Worm (Caenorhabditis elegans) whole organism, L3 larva: ENCODE results near the gene Y48A6B.14.

Source experiments
- R02D3.7 ChIP-seq: fragments of 150-350 bp; optimal IDR thresholded peaks from 2 replicates; lab custom pipeline; 2014; ENCODE audit warnings: missing biosample characterization, missing genetic modification characterization
- ZK546.5 ChIP-seq: sonication (generic microtip); optimal IDR thresholded peaks from 2 replicates; lab custom pipeline; 2017; ENCODE audit warnings: missing biosample characterization, missing genetic modification characterization
- aly-2 ChIP-seq: fragments of 150-350 bp; optimal IDR thresholded peaks from 2 replicates; lab custom pipeline; 2014; ENCODE audit warnings: missing biosample characterization, missing genetic modification characterization
- ama-1 ChIP-seq: fragments of 150-350 bp; optimal IDR thresholded peaks from 2 replicates; lab custom pipeline; 2018
- ceh-16 ChIP-seq: sonication (generic microtip); optimal IDR thresholded peaks from 2 replicates; lab custom pipeline; 2017; ENCODE audit warnings: missing biosample characterization, missing genetic modification characterization
- ceh-28 ChIP-seq: fragments of 150-350 bp; optimal IDR thresholded peaks from 2 replicates; lab custom pipeline; 2014; ENCODE audit warnings: missing biosample characterization, missing genetic modification reagents, missing genetic modification characterization
- ceh-82 ChIP-seq: fragments of 150-350 bp; optimal IDR thresholded peaks from 2 replicates; lab custom pipeline; 2014; ENCODE audit warnings: missing biosample characterization, missing genetic modification characterization
- ceh-9 ChIP-seq: sonication (generic microtip); optimal IDR thresholded peaks from 2 replicates; lab custom pipeline; 2018; ENCODE audit warnings: missing biosample characterization, missing genetic modification characterization
- daf-12 ChIP-seq: fragments of 150-350 bp; optimal IDR thresholded peaks from 2 replicates; lab custom pipeline; 2014; ENCODE audit warnings: missing biosample characterization, missing genetic modification reagents, missing genetic modification characterization
- egl-27 ChIP-seq: sonication (generic microtip); optimal IDR thresholded peaks from 4 replicates; lab custom pipeline; 2017; ENCODE audit warnings: missing biosample characterization, missing genetic modification reagents, missing genetic modification characterization
- egl-5 ChIP-seq: fragments of 150-350 bp; optimal IDR thresholded peaks from 2 replicates; lab custom pipeline; 2017; ENCODE audit warnings: missing biosample characterization, missing genetic modification reagents, missing genetic modification characterization, inconsistent platforms
- elt-1 ChIP-seq: fragments of 150-350 bp; optimal IDR thresholded peaks from 2 replicates; lab custom pipeline; 2014; ENCODE audit warnings: missing biosample characterization, missing genetic modification characterization
- elt-2 ChIP-seq: sonication (generic microtip); optimal IDR thresholded peaks from 2 replicates; lab custom pipeline; 2016; ENCODE audit warnings: missing genetic modification reagents, mild to moderate bottlenecking, missing genetic modification characterization, missing compliant biosample characterization
- elt-3 ChIP-seq, 3 experiments: fragments of 150-350 bp in 1 of 3; sonication (generic microtip) in 2 of 3; optimal IDR thresholded peaks; 2 replicates in 2 of 3; 4 replicates in 1 of 3; lab custom pipeline; 2014 to 2017; ENCODE audit warnings: missing biosample characterization in 3 of 3, missing genetic modification characterization in 3 of 3
- eor-1 ChIP-seq, 2 experiments: fragments of 150-350 bp; optimal IDR thresholded peaks; 2 replicates each; lab custom pipeline; 2014 to 2018; ENCODE audit warnings: missing biosample characterization in 2 of 2, missing genetic modification characterization in 2 of 2
- fkh-10 ChIP-seq: sonication (generic microtip); optimal IDR thresholded peaks from 2 replicates; lab custom pipeline; 2017; ENCODE audit warnings: missing biosample characterization, missing genetic modification reagents, missing genetic modification characterization
- fkh-2 ChIP-seq: fragments of 150-350 bp; optimal IDR thresholded peaks from 2 replicates; lab custom pipeline; 2014; ENCODE audit warnings: missing biosample characterization, missing genetic modification reagents, missing genetic modification characterization
- fos-1 ChIP-seq: fragments of 150-350 bp; optimal IDR thresholded peaks from 2 replicates; lab custom pipeline; 2014; ENCODE audit warnings: missing biosample characterization, missing genetic modification characterization
- hmg-11 ChIP-seq: sonication (generic microtip); optimal IDR thresholded peaks from 2 replicates; lab custom pipeline; 2016; ENCODE audit warnings: missing genetic modification characterization, missing compliant biosample characterization
- jun-1 ChIP-seq: fragments of 150-350 bp; optimal IDR thresholded peaks from 2 replicates; lab custom pipeline; 2014; ENCODE audit warnings: missing biosample characterization, missing genetic modification reagents, missing genetic modification characterization
- lin-15B ChIP-seq: fragments of 150-350 bp; optimal IDR thresholded peaks from 2 replicates; lab custom pipeline; 2014; ENCODE audit warnings: missing biosample characterization, missing genetic modification characterization
- lin-39 ChIP-seq: fragments of 150-350 bp; optimal IDR thresholded peaks from 2 replicates; lab custom pipeline; 2018; ENCODE audit warnings: missing biosample characterization, missing genetic modification reagents, missing genetic modification characterization
- lsy-12 ChIP-seq: sonication (generic microtip); optimal IDR thresholded peaks from 2 replicates; lab custom pipeline; 2016; ENCODE audit warnings: mild to moderate bottlenecking, missing genetic modification characterization, missing compliant biosample characterization
- mdl-1 ChIP-seq: fragments of 150-350 bp; optimal IDR thresholded peaks from 2 replicates; lab custom pipeline; 2014; ENCODE audit warnings: missing biosample characterization, missing genetic modification characterization
- mml-1 ChIP-seq: fragments of 150-350 bp; sonication (generic microtip); optimal IDR thresholded peaks from 3 replicates; lab custom pipeline; 2014; ENCODE audit warnings: missing biosample characterization, missing genetic modification characterization
- nfya-1 ChIP-seq: sonication (generic microtip); optimal IDR thresholded peaks from 2 replicates; lab custom pipeline; 2017; ENCODE audit warnings: missing genetic modification characterization, mild to moderate bottlenecking, missing compliant biosample characterization, antibody characterized with exemption, moderate library complexity; ENCODE audit not compliant: insufficient read depth
- nhr-11 ChIP-seq: fragments of 150-350 bp; optimal IDR thresholded peaks from 2 replicates; lab custom pipeline; 2014; ENCODE audit warnings: missing biosample characterization, missing genetic modification characterization
- nhr-12 ChIP-seq: fragments of 150-350 bp; optimal IDR thresholded peaks from 2 replicates; lab custom pipeline; 2014; ENCODE audit warnings: missing biosample characterization, missing genetic modification characterization
- nhr-23 ChIP-seq: fragments of 150-350 bp; optimal IDR thresholded peaks from 2 replicates; lab custom pipeline; 2014; ENCODE audit warnings: missing biosample characterization, missing genetic modification reagents, missing genetic modification characterization
- nhr-237 ChIP-seq: fragments of 150-350 bp; optimal IDR thresholded peaks from 2 replicates; lab custom pipeline; 2014; ENCODE audit warnings: missing biosample characterization, missing genetic modification characterization
- nhr-25 ChIP-seq: sonication (generic microtip); optimal IDR thresholded peaks from 2 replicates; lab custom pipeline; 2017; ENCODE audit warnings: missing biosample characterization, missing genetic modification characterization
- nhr-28 ChIP-seq: fragments of 150-350 bp; optimal IDR thresholded peaks from 2 replicates; lab custom pipeline; 2014; ENCODE audit warnings: missing biosample characterization, missing genetic modification characterization
- nhr-43 ChIP-seq: sonication (generic microtip); optimal IDR thresholded peaks from 2 replicates; lab custom pipeline; 2016; ENCODE audit warnings: mild to moderate bottlenecking, missing genetic modification characterization, missing compliant biosample characterization; ENCODE audit not compliant: poor library complexity, severe bottlenecking
- nhr-67 ChIP-seq: fragments of 150-350 bp; optimal IDR thresholded peaks from 2 replicates; lab custom pipeline; 2014; ENCODE audit warnings: missing biosample characterization, missing genetic modification characterization
- nhr-76 ChIP-seq: fragments of 150-350 bp; sonication (generic microtip); optimal IDR thresholded peaks from 5 replicates; lab custom pipeline; 2014; ENCODE audit warnings: missing biosample characterization, missing genetic modification characterization
- nhr-77 ChIP-seq: fragments of 150-350 bp; optimal IDR thresholded peaks from 2 replicates; lab custom pipeline; 2014; ENCODE audit warnings: missing biosample characterization, missing genetic modification characterization
- pha-4 ChIP-seq: fragments of 150-350 bp; optimal IDR thresholded peaks from 2 replicates; lab custom pipeline; 2014; ENCODE audit warnings: missing biosample characterization, missing genetic modification reagents, missing genetic modification characterization
- pqm-1 ChIP-seq: fragments of 150-350 bp; optimal IDR thresholded peaks from 2 replicates; lab custom pipeline; 2017; ENCODE audit warnings: missing biosample characterization, missing genetic modification characterization, inconsistent platforms
- sea-2 ChIP-seq: fragments of 150-350 bp; sonication (generic microtip); optimal IDR thresholded peaks from 4 replicates; lab custom pipeline; 2014; ENCODE audit warnings: missing biosample characterization, missing genetic modification reagents, missing genetic modification characterization
- skn-1 ChIP-seq: fragments of 150-350 bp; optimal IDR thresholded peaks from 2 replicates; lab custom pipeline; 2014; ENCODE audit warnings: missing biosample characterization, missing genetic modification characterization
- snpc-4 ChIP-seq: fragments of 150-350 bp; optimal IDR thresholded peaks from 2 replicates; lab custom pipeline; 2014; ENCODE audit warnings: missing biosample characterization, missing genetic modification characterization
- tbx-2 ChIP-seq: sonication (generic microtip); optimal IDR thresholded peaks from 2 replicates; lab custom pipeline; 2016; ENCODE audit warnings: mild to moderate bottlenecking, missing genetic modification characterization, missing compliant biosample characterization
- unc-39 ChIP-seq: sonication (generic microtip); optimal IDR thresholded peaks from 4 replicates; lab custom pipeline; 2017; ENCODE audit warnings: missing biosample characterization, missing genetic modification characterization
- unc-62 ChIP-seq: fragments of 150-350 bp; sonication (generic microtip); optimal IDR thresholded peaks from 4 replicates; lab custom pipeline; 2014; ENCODE audit warnings: missing biosample characterization, missing genetic modification reagents, missing genetic modification characterization
- zag-1 ChIP-seq: fragments of 150-350 bp; optimal IDR thresholded peaks from 2 replicates; lab custom pipeline; 2014; ENCODE audit warnings: missing biosample characterization, missing genetic modification characterization
- ztf-11 ChIP-seq: fragments of 150-350 bp; optimal IDR thresholded peaks from 2 replicates; lab custom pipeline; 2014; ENCODE audit warnings: missing biosample characterization, missing genetic modification characterization
- ztf-4 ChIP-seq: fragments of 150-350 bp; optimal IDR thresholded peaks from 2 replicates; lab custom pipeline; 2014; ENCODE audit warnings: missing biosample characterization, missing genetic modification characterization

Y48A6B.14 gene

DNA sequence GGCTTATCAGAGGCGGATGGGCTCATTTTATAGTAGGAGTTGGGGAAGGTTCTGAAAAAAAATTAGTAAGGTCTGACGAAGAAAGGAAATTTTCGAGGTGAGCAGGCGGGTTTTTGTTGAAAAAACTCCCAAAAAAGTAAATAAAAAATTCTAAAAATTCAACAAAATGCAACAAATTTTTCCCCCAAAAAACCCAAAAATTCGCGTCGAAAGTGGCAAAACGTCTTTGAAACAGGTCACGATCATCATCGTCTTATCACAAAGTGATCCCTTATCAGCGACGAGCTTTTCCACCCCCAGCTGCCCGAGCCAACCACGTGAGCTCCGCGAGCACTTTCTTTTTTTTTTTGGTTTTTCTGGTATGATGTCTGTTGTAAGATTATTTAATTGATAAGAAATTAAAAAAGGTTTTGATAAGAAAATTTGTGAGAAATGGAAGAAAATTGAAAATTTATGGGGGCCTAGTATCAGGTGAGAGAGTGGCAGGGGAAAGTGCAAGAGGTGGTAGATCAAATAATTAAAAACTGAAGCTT, 4.8 kb upstream of the Y48A6B.14 start, which contains the start of gene Y48A6B.7:
Gene Y48A6B.7 (minus strand): TSS at position 51 of the 533 bp plus-strand sequence.
- TF ChIP-seq nhr-28 (no peak), ceh-82 (no peak), nhr-237 (no peak), ztf-4 (no peak), ceh-9 (tag; lab: Kevin White, UChicago) (no peak), ceh-16 (tag; lab: Kevin White, UChicago) (no peak), nhr-77 (tag; lab: Kevin White, UChicago) (no peak), nhr-23 (tag; lab: Kevin White, UChicago) (no peak), daf-12 (tag; lab: Kevin White, UChicago) (no peak), nhr-76 (tag; lab: Kevin White, UChicago) (no peak), ztf-11 (no peak), aly-2 (tag; lab: Kevin White, UChicago) (no peak), egl-5 (tag; lab: Kevin White, UChicago) (no peak), nhr-25 (no peak), skn-1 (tag; lab: Kevin White, UChicago) (peak; percentile 36), nhr-43 (tag; lab: Kevin White, UChicago) (no peak), lin-15B (no peak), jun-1 (tag; lab: Kevin White, UChicago) (peak; percentile 20), tbx-2 (tag; lab: Kevin White, UChicago) (no peak), lin-39 (tag; lab: Kevin White, UChicago) (no peak), elt-1 (tag; lab: Kevin White, UChicago) (no peak), eor-1 (tag; optimal IDR thresholded peaks at IDR 0.05; lab: Kevin White, UChicago) (no peak), nhr-12 (tag; lab: Kevin White, UChicago) (no peak), unc-39 (no peak), elt-3 (tag; optimal IDR thresholded peaks at IDR 0.05; lab: Kevin White, UChicago) (no peak), elt-2 (tag; lab: Kevin White, UChicago) (peak; percentile 100), fos-1 (tag; lab: Kevin White, UChicago) (no peak), nhr-67 (tag; lab: Kevin White, UChicago) (no peak), pqm-1 (tag; lab: Kevin White, UChicago) (peak; percentile 99), fkh-2 (tag; lab: Kevin White, UChicago) (no peak), ceh-28 (tag; lab: Kevin White, UChicago) (no peak), zag-1 (tag; lab: Kevin White, UChicago) (no peak), sea-2 (no peak), egl-27 (tag; lab: Kevin White, UChicago) (no peak), ama-1 (lab: Kevin White, UChicago) (no peak), lsy-12 (tag; lab: Kevin White, UChicago) (no peak), nfya-1 (tag; lab: Kevin White, UChicago) (peak; percentile 13), hmg-11 (tag; lab: Kevin White, UChicago) (no peak), R02D3.7 (tag; lab: Kevin White, UChicago) (no peak), pha-4 (tag; lab: Kevin White, UChicago) (peak; percentile 70), fkh-10 (GFP tag; lab: Kevin White, UChicago) (no peak), mml-1 (tag; lab: Kevin White, UChicago) (no peak), unc-62 (no peak), nhr-11 (tag; lab: Kevin White, UChicago) (no peak), snpc-4 (tag; lab: Kevin White, UChicago) (no peak), ZK546.5 (no peak), mdl-1 (tag; lab: Kevin White, UChicago) (no peak)
